Worm (Caenorhabditis elegans) whole organism, young adult: ENCODE measurements around the gene irld-38.

ENCODE experiments used
- F39B2.1 ChIP-seq: fragments of 200-800 bp; sonication (Bioruptor generic); IDR thresholded peaks from 2 replicates; pipeline ENCODE4 v1.3.6; 2022; ENCODE audit warnings: missing genetic modification reagents, missing genetic modification characterization, missing compliant biosample characterization
- F57A8.1 ChIP-seq: fragments of 200-800 bp; sonication (Bioruptor generic); optimal IDR thresholded peaks from 2 replicates; lab custom pipeline; 2018; ENCODE audit warnings: mild to moderate bottlenecking, missing genetic modification characterization, moderate library complexity, missing compliant biosample characterization
- K12H6.12 ChIP-seq: fragments of 200-800 bp; sonication (Bioruptor generic); optimal IDR thresholded peaks from 2 replicates; lab custom pipeline; 2018; ENCODE audit warnings: mild to moderate bottlenecking, missing genetic modification characterization, missing compliant biosample characterization
- ama-1 ChIP-seq, 3 experiments: fragments of 150-350 bp in 1 of 3; sonication (generic microtip) in 2 of 3; optimal IDR thresholded peaks; 2 replicates each; lab custom pipeline; 2014 to 2018; ENCODE audit warnings: missing biosample characterization in 2 of 3, missing genetic modification characterization in 2 of 3, missing genetic modification reagents in 2 of 3
- fkh-3 ChIP-seq: sonication (generic microtip); optimal IDR thresholded peaks from 2 replicates; lab custom pipeline; 2016; ENCODE audit warnings: mild to moderate bottlenecking, missing genetic modification characterization, missing compliant biosample characterization
- hmg-20 ChIP-seq: fragments of 200-800 bp; sonication (Bioruptor generic); IDR thresholded peaks from 2 replicates; pipeline ENCODE4 v1.3.6; 2022; ENCODE audit warnings: missing genetic modification reagents, missing genetic modification characterization, missing compliant biosample characterization
- lin-35 ChIP-seq, 3 experiments: fragments of 150-350 bp in 2 of 3; sonication (generic microtip) in 1 of 3; optimal IDR thresholded peaks; 2 replicates each; lab custom pipeline; 2014 to 2018; ENCODE audit warnings: missing biosample characterization in 3 of 3, missing genetic modification characterization in 3 of 3, missing genetic modification reagents in 3 of 3
- madf-3 ChIP-seq: fragments of 200-800 bp; sonication (Bioruptor generic); IDR thresholded peaks from 2 replicates; pipeline ENCODE4 v1.3.6; 2022; ENCODE audit warnings: missing genetic modification reagents, missing genetic modification characterization, missing compliant biosample characterization
- nhr-27 ChIP-seq: fragments of 200-800 bp; sonication (Bioruptor generic); optimal IDR thresholded peaks from 2 replicates; lab custom pipeline; 2018; ENCODE audit warnings: mild to moderate bottlenecking, missing genetic modification characterization, moderate library complexity, missing compliant biosample characterization
- pha-4 ChIP-seq: fragments of 150-350 bp; sonication (generic microtip); optimal IDR thresholded peaks from 2 replicates; lab custom pipeline; 2014; ENCODE audit warnings: missing biosample characterization, missing genetic modification reagents, missing genetic modification characterization
- snpc-4 ChIP-seq, 5 experiments: fragments of 150-350 bp in 1 of 5; sonication (generic microtip) in 4 of 5; optimal IDR thresholded peaks; 2 replicates each; lab custom pipeline; 2014 to 2018; ENCODE audit warnings: missing genetic modification characterization in 5 of 5, missing biosample characterization in 3 of 5, antibody characterized with exemption in 2 of 5, mild to moderate bottlenecking in 2 of 5, missing compliant biosample characterization in 2 of 5, missing genotype in 2 of 5, moderate library complexity in 2 of 5, missing genetic modification reagents in 1 of 5
- unc-130 ChIP-seq: sonication (generic microtip); optimal IDR thresholded peaks from 2 replicates; lab custom pipeline; 2016; ENCODE audit warnings: missing genetic modification reagents, missing genetic modification characterization, missing compliant biosample characterization
- ztf-26 ChIP-seq: sonication (generic microtip); optimal IDR thresholded peaks from 2 replicates; lab custom pipeline; 2017; ENCODE audit warnings: missing genetic modification characterization, missing compliant biosample characterization
- ztf-6 ChIP-seq: fragments of 200-800 bp; sonication (Bioruptor generic); IDR thresholded peaks from 2 replicates; pipeline ENCODE4 v1.3.6; 2022; ENCODE audit warnings: missing genetic modification reagents, missing genetic modification characterization, missing compliant biosample characterization

ce11 chrV:2999736-3000135 lies 32.5 kb downstream of the irld-38 start, which contains the start of gene srw-119:
- no peak for TF ChIP-seq unc-130 (GFP tag; lab: Kevin White, UChicago)
- TF ChIP-seq K12H6.12 (tag; lab: Kevin White, UChicago): no peak
- no peak for TF ChIP-seq F57A8.1 (GFP tag; lab: Kevin White, UChicago)
- no peak for TF ChIP-seq madf-3 (GFP tag; lab: Robert Waterston, UW)
- TF ChIP-seq pha-4 (tag; lab: Kevin White, UChicago): no peak
- no peak for TF ChIP-seq snpc-4 (GFP tag; optimal IDR thresholded peaks at IDR 0.05; lab: Kevin White, UChicago)
- no peak for TF ChIP-seq snpc-4 (tag; optimal IDR thresholded peaks at IDR 0.05; lab: Kevin White, UChicago)
- TF ChIP-seq ama-1 (optimal IDR thresholded peaks at IDR 0.05; lab: Kevin White, UChicago): no peak
- no peak for TF ChIP-seq ama-1 (GFP tag; optimal IDR thresholded peaks at IDR 0.05; lab: Kevin White, UChicago)
- TF ChIP-seq F39B2.1 (GFP tag; lab: Robert Waterston, UW): no peak
- TF ChIP-seq nhr-27 (tag; lab: Kevin White, UChicago): no peak
- no peak for TF ChIP-seq fkh-3 (tag; lab: Kevin White, UChicago)
- TF ChIP-seq hmg-20 (GFP tag; lab: Robert Waterston, UW): no peak
- no peak for TF ChIP-seq ztf-6 (GFP tag; lab: Robert Waterston, UW)
- no peak for TF ChIP-seq ztf-26 (tag; lab: Kevin White, UChicago)
- no peak for TF ChIP-seq lin-35 (GFP tag; optimal IDR thresholded peaks at IDR 0.05; lab: Kevin White, UChicago)
